Worm (Caenorhabditis elegans) whole organism, L1 larva: ENCODE measurements around the gene C25F6.1.

Experiments
- aha-1 ChIP-seq: fragments of 150-350 bp; optimal IDR thresholded peaks from 2 replicates; lab custom pipeline; 2014; ENCODE audit warnings: missing biosample characterization, missing genetic modification characterization
- ceh-82 ChIP-seq, 3 experiments: fragments of 150-350 bp in 1 of 3; sonication (generic microtip) in 2 of 3; optimal IDR thresholded peaks; 2 replicates each; lab custom pipeline; 2014 to 2017; ENCODE audit warnings: missing biosample characterization in 3 of 3, missing genetic modification characterization in 3 of 3
- ces-1 ChIP-seq: fragments of 150-350 bp; optimal IDR thresholded peaks from 2 replicates; lab custom pipeline; 2014; ENCODE audit warnings: missing biosample characterization, missing genetic modification reagents, missing genetic modification characterization
- egl-13 ChIP-seq: sonication (generic microtip); optimal IDR thresholded peaks from 2 replicates; lab custom pipeline; 2016; ENCODE audit warnings: missing genotype, missing genetic modification reagents, missing genetic modification characterization, missing compliant biosample characterization
- lin-15B ChIP-seq: fragments of 150-350 bp; sonication (generic microtip); optimal IDR thresholded peaks from 3 replicates; lab custom pipeline; 2014; ENCODE audit warnings: missing biosample characterization, missing genetic modification characterization
- mdl-1 ChIP-seq, 2 experiments: fragments of 150-350 bp; optimal IDR thresholded peaks; 2 replicates each; lab custom pipeline; 2014 to 2017; ENCODE audit warnings: missing biosample characterization in 2 of 2, missing genetic modification characterization in 2 of 2, inconsistent platforms in 1 of 2
- nhr-12 ChIP-seq: sonication (generic microtip); optimal IDR thresholded peaks from 2 replicates; lab custom pipeline; 2017; ENCODE audit warnings: missing biosample characterization, missing genetic modification characterization
- nhr-237 ChIP-seq: fragments of 150-350 bp; optimal IDR thresholded peaks from 2 replicates; lab custom pipeline; 2014; ENCODE audit warnings: missing biosample characterization, missing genetic modification characterization
- nhr-28 ChIP-seq: fragments of 150-350 bp; optimal IDR thresholded peaks from 2 replicates; lab custom pipeline; 2014; ENCODE audit warnings: missing biosample characterization, missing genetic modification characterization
- pqm-1 ChIP-seq: sonication (generic microtip); optimal IDR thresholded peaks from 3 replicates; lab custom pipeline; 2017; ENCODE audit warnings: missing biosample characterization, missing genetic modification characterization
- unc-62 ChIP-seq: fragments of 150-350 bp; optimal IDR thresholded peaks from 2 replicates; lab custom pipeline; 2014; ENCODE audit warnings: missing biosample characterization, missing genetic modification reagents, missing genetic modification characterization
- ztf-11 ChIP-seq, 2 experiments: sonication (generic microtip); optimal IDR thresholded peaks; 2 replicates each; lab custom pipeline; 2016 to 2017; ENCODE audit warnings: missing genetic modification characterization in 2 of 2, missing biosample characterization in 1 of 2, missing compliant biosample characterization in 1 of 2
- ztf-4 ChIP-seq: fragments of 150-350 bp; optimal IDR thresholded peaks from 2 replicates; lab custom pipeline; 2014; ENCODE audit warnings: missing biosample characterization, missing genetic modification characterization

DNA sequence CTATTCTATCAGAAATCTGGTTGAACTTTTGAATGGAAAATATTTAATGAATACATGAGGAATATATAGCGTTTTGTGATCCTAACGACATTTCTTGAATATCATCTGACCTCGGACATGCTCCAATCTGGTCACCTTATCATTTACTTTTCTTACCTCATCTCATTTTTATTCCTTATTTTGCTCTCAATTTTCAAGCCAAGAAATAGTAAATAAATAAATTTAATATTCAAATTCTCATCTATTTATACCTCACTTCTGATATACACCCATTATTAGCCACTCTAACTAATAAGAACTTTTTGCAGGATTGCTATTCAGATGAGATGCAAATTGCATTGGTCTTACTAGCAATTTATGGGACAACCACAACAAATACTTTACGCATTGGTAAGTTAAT, 25.4 kb upstream of the C25F6.1 start, which contains the start of gene ddr-1:
- no peak for TF ChIP-seq ceh-82 (tag; optimal IDR thresholded peaks at IDR 0.05; lab: Kevin White, UChicago)
- TF ChIP-seq nhr-28 = no peak
- TF ChIP-seq aha-1 (tag; lab: Kevin White, UChicago) = no peak
- no peak for TF ChIP-seq ztf-4 (tag; lab: Kevin White, UChicago)
- no peak for TF ChIP-seq unc-62 (GFP tag; lab: Kevin White, UChicago)
- no peak for TF ChIP-seq ztf-11 (tag; optimal IDR thresholded peaks at IDR 0.05; lab: Kevin White, UChicago)
- TF ChIP-seq nhr-12 (tag; lab: Kevin White, UChicago) = no peak
- no peak for TF ChIP-seq ces-1
- TF ChIP-seq nhr-237 = no peak
- no peak for TF ChIP-seq pqm-1 (tag; lab: Kevin White, UChicago)
- no peak for TF ChIP-seq lin-15B
- TF ChIP-seq egl-13 = no peak
- no peak for TF ChIP-seq mdl-1 (tag; optimal IDR thresholded peaks at IDR 0.05; lab: Kevin White, UChicago)
